Fruit fly (Drosophila melanogaster): ENCODE results near the gene Nep1.

Gene Nep1

dm6 chrX:6050935-6051656 lies 39.9 kb upstream of the Nep1 start:
- TF ChIP-seq Drgx (GFP tag; IDR thresholded peaks at IDR 0.05), result 0 out of 2 replicates have a peak, but pooled peaks have one; percentile 7
- TF ChIP-seq Ets65A (GFP tag), result peak; percentile 31
- TF ChIP-seq Doc2 (GFP tag; IDR thresholded peaks at IDR 0.05), result no peak

- TF ChIP-seq CG8478 (optimal IDR thresholded peaks at IDR 0.05) (no peak), CG13287 (GFP tag; IDR thresholded peaks at IDR 0.05; ENCODE audit: partially characterized antibody) (no peak), row (GFP tag; IDR thresholded peaks at IDR 0.05) (no peak), Drgx (GFP tag; IDR thresholded peaks at IDR 0.05) (peak; percentile 50; the same call in 1 of the 2 replicates)
Observed at dm6 chrX:6052855-6053254, 38.1 kb upstream of the Nep1 start.

- no peak for TF ChIP-seq CG15696 (tag; optimal IDR thresholded peaks at IDR 0.05)
- peak; percentile 1 for TF ChIP-seq sens (GFP tag)
- TF ChIP-seq lilli (GFP tag; optimal IDR thresholded peaks at IDR 0.05), result no peak
- no peak for TF ChIP-seq sna (GFP tag; IDR thresholded peaks at IDR 0.05; ENCODE audit: partially characterized antibody)
- TF ChIP-seq CG6854 (GFP tag; optimal IDR thresholded peaks at IDR 0.05), result no peak
- TF ChIP-seq pum (GFP tag; optimal IDR thresholded peaks at IDR 0.05), result no peak
Observed at dm6 chrX:6054031-6054430, 37.0 kb upstream of the Nep1 start.

dm6 chrX:6059135-6059824 lies 31.7 kb upstream of the Nep1 start:
- TF ChIP-seq CG14710 (tag; optimal IDR thresholded peaks at IDR 0.05) (no peak), Ets97D (GFP tag; optimal IDR thresholded peaks at IDR 0.05) (no peak), CG12391 (tag; optimal IDR thresholded peaks at IDR 0.05) (peak; percentile 18), lab (GFP tag; optimal IDR thresholded peaks at IDR 0.05) (peak; percentile 1), HmgD (GFP tag; optimal IDR thresholded peaks at IDR 0.05) (no peak), aop (GFP tag; IDR thresholded peaks at IDR 0.05) (no peak), Aef1 (GFP tag; IDR thresholded peaks at IDR 0.05) (peak; percentile 40; the same call in 1 of the 3 replicates), CG4854 (GFP tag; optimal IDR thresholded peaks at IDR 0.05) (no peak), tin (GFP tag; optimal IDR thresholded peaks at IDR 0.05) (peak; percentile 9), Xrp1 (GFP tag; IDR thresholded peaks at IDR 0.05) (peak; percentile 60; the same call in 1 of the 2 replicates), CG3065 (GFP tag; optimal IDR thresholded peaks at IDR 0.05) (no peak), B-H2 (GFP tag; optimal IDR thresholded peaks at IDR 0.05) (no peak), Xbp1 (GFP tag; optimal IDR thresholded peaks at IDR 0.05) (peak; percentile 29), usp (GFP tag; optimal IDR thresholded peaks at IDR 0.05) (no peak), bab2 (GFP tag; optimal IDR thresholded peaks at IDR 0.05) (no peak), CG6654 (GFP tag; optimal IDR thresholded peaks at IDR 0.05) (no peak), CG1024 (GFP tag; IDR thresholded peaks at IDR 0.05) (0 out of 2 replicates have a peak, but pooled peaks have one; percentile 18), az2 (GFP tag; optimal IDR thresholded peaks at IDR 0.05) (peak; percentile 34), E2f1 (GFP tag; IDR thresholded peaks at IDR 0.05) (no peak), ash1 (GFP tag; optimal IDR thresholded peaks at IDR 0.05) (no peak), sens-2 (GFP tag; IDR thresholded peaks at IDR 0.05) (0 out of 2 replicates have a peak, but pooled peaks have one; percentile 26), Abd-B (GFP tag; optimal IDR thresholded peaks at IDR 0.05) (no peak), hbn (GFP tag; IDR thresholded peaks at IDR 0.05; ENCODE audit: partially characterized antibody) (no peak), Bdp1 (GFP tag; optimal IDR thresholded peaks at IDR 0.05) (no peak), fd64A (GFP tag; optimal IDR thresholded peaks at IDR 0.05) (no peak), MESR4 (GFP tag; optimal IDR thresholded peaks at IDR 0.05) (no peak), CG4617 (GFP tag; optimal IDR thresholded peaks at IDR 0.05; ENCODE audit: borderline replicate concordance) (no peak), gce (GFP tag; IDR thresholded peaks at IDR 0.05) (0 out of 3 replicates have a peak, but pooled peaks have one; percentile 34), gro (GFP tag; optimal IDR thresholded peaks at IDR 0.05) (no peak), CG14050 (GFP tag; IDR thresholded peaks at IDR 0.05) (no peak), CG14014 (GFP tag; IDR thresholded peaks at IDR 0.05) (no peak), lbe (GFP tag; optimal IDR thresholded peaks at IDR 0.05) (no peak), mirr (GFP tag; optimal IDR thresholded peaks at IDR 0.05) (no peak)
